Worm (Caenorhabditis elegans): ENCODE results near the gene ser-2.

ce11 chrX:15310986-15311385, 8.2 kb upstream of the ser-2 start:
- TF ChIP-seq fkh-4 (tag; optimal IDR thresholded peaks at IDR 0.05; ENCODE audit: borderline replicate concordance) (no peak), unc-130 (tag; optimal IDR thresholded peaks at IDR 0.05) (no peak)

Measured in whole organism, L1 larva.